Fruit fly (Drosophila melanogaster) whole organism, adult: Measurements from ENCODE around the gene Gale.
A peak's percentile ranks its signal among the peaks of the same experiment; 100 is the strongest.

ENCODE experiments used
- CG11617 ChIP-seq: fragments of 200-800 bp; sonication (Bioruptor generic); optimal IDR thresholded peaks from 2 replicates; lab custom pipeline; 2017; ENCODE audit warnings: mild to moderate bottlenecking, missing biosample characterization, missing genetic modification reagents, missing genetic modification characterization
- CG12768 ChIP-seq: fragments of 200-800 bp; sonication (Bioruptor generic); optimal IDR thresholded peaks from 2 replicates; lab custom pipeline; 2017; ENCODE audit warnings: missing biosample characterization, missing genetic modification characterization, mild to moderate bottlenecking, moderate library complexity, missing genetic modification reagents
- CG14711 ChIP-seq: fragments of 200-800 bp; sonication (Bioruptor generic); optimal IDR thresholded peaks from 2 replicates; lab custom pipeline; 2018; ENCODE audit warnings: missing biosample characterization, mild to moderate bottlenecking, missing genetic modification characterization, moderate library complexity
- CG1620 ChIP-seq: fragments of 200-800 bp; sonication (Bioruptor generic); optimal IDR thresholded peaks from 2 replicates; lab custom pipeline; 2016; ENCODE audit warnings: missing biosample characterization, missing genetic modification characterization
- CG33017 ChIP-seq: fragments of 200-800 bp; sonication (Bioruptor generic); optimal IDR thresholded peaks from 2 replicates; lab custom pipeline; 2018; ENCODE audit warnings: missing biosample characterization, mild to moderate bottlenecking, missing genetic modification characterization, moderate library complexity
- CG5204 ChIP-seq: fragments of 200-800 bp; sonication (Bioruptor generic); optimal IDR thresholded peaks from 2 replicates; lab custom pipeline; 2016; ENCODE audit warnings: missing biosample characterization, missing genetic modification characterization
- CG7045 ChIP-seq: fragments of 200-800 bp; sonication (Bioruptor generic); optimal IDR thresholded peaks from 2 replicates; lab custom pipeline; 2017; ENCODE audit warnings: missing biosample characterization, mild to moderate bottlenecking, missing genetic modification characterization
- CG7101 ChIP-seq: fragments of 200-800 bp; sonication (Bioruptor generic); optimal IDR thresholded peaks from 2 replicates; lab custom pipeline; 2018; ENCODE audit warnings: missing biosample characterization, mild to moderate bottlenecking, missing genetic modification characterization, moderate library complexity
- Clk ChIP-seq: fragments of 200-800 bp; sonication (Bioruptor generic); optimal IDR thresholded peaks from 2 replicates; lab custom pipeline; 2017; ENCODE audit warnings: missing biosample characterization, missing genetic modification characterization
- Crg-1 ChIP-seq: fragments of 200-800 bp; sonication (Bioruptor generic); optimal IDR thresholded peaks from 2 replicates; lab custom pipeline; 2016; ENCODE audit warnings: missing biosample characterization, missing genetic modification characterization
- Hr96 ChIP-seq: fragments of 200-800 bp; sonication (Bioruptor generic); optimal IDR thresholded peaks from 2 replicates; lab custom pipeline; 2016; ENCODE audit warnings: missing biosample characterization, missing genetic modification characterization
- Mnt ChIP-seq: fragments of 200-800 bp; sonication (Bioruptor generic); optimal IDR thresholded peaks from 2 replicates; lab custom pipeline; 2016; ENCODE audit warnings: missing biosample characterization, mild to moderate bottlenecking, missing genetic modification characterization
- bab1 ChIP-seq: fragments of 200-800 bp; sonication (Bioruptor generic); optimal IDR thresholded peaks from 3 replicates; lab custom pipeline; 2019; ENCODE audit warnings: missing biosample characterization, mild to moderate bottlenecking, missing genetic modification characterization, moderate library complexity
- cic ChIP-seq: fragments of 200-800 bp; sonication (Bioruptor generic); optimal IDR thresholded peaks from 2 replicates; lab custom pipeline; 2017; ENCODE audit warnings: missing biosample characterization, mild to moderate bottlenecking, missing genetic modification characterization, moderate library complexity
- cnc ChIP-seq, 2 experiments: fragments of >200 bp; optimal IDR thresholded peaks; 2 replicates each; lab custom pipeline; 2017
- kay ChIP-seq: fragments of 200-800 bp; sonication (Bioruptor generic); peaks from one replicate; lab custom pipeline; 2016; ENCODE audit warnings: missing biosample characterization, missing genetic modification characterization, borderline replicate concordance
- ovo ChIP-seq: fragments of 200-800 bp; sonication (Bioruptor generic); optimal IDR thresholded peaks from 2 replicates; lab custom pipeline; 2016; ENCODE audit warnings: missing biosample characterization, missing genetic modification characterization
- pad ChIP-seq: fragments of 200-800 bp; sonication (Bioruptor generic); optimal IDR thresholded peaks from 3 replicates; lab custom pipeline; 2017; ENCODE audit warnings: missing biosample characterization, missing genetic modification characterization, mild to moderate bottlenecking, moderate library complexity, missing genetic modification reagents
- tj ChIP-seq: fragments of 200-800 bp; sonication (Bioruptor generic); optimal IDR thresholded peaks from 3 replicates; lab custom pipeline; 2017; ENCODE audit warnings: missing biosample characterization, mild to moderate bottlenecking, missing genetic modification characterization, moderate library complexity
- toe ChIP-seq: fragments of 200-800 bp; sonication (Bioruptor generic); optimal IDR thresholded peaks from 2 replicates; lab custom pipeline; 2016; ENCODE audit warnings: missing biosample characterization, missing genetic modification characterization

Gene Gale

DNA sequence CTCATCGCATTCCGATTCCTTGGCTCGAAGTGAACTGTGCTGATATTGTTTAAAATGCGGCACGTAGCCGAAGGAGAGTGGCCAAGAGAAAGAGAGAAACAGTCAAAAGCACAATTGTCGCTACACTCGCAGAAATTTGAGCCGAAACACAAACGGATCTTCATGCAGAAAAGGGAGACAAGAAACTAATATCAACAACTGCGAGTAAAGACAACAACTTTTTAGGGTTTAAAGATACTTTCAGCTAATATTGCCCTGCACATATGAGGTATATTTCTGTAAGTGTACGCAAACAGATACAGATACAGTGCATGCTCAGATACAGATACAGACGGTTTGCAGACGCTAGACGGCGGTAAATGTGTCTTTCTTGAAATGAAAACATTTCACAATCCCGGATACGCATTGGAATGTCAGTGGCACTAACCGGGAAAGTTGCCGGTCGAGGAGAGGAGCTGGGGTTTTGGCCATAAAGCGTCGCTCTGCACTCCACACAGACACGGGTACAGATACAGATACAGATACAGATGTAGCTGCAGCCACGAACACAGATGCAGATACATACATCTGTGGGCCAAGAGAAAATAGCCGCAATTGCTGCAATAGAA is 4.1 kb upstream of the Gale start:
- TF ChIP-seq bab1 (GFP tag; lab: Kevin White, UChicago) (peak; percentile 26), CG33017 (tag; lab: Kevin White, UChicago) (no peak), tj (GFP tag; lab: Kevin White, UChicago) (peak; percentile 44), CG12768 (no peak)

DNA sequence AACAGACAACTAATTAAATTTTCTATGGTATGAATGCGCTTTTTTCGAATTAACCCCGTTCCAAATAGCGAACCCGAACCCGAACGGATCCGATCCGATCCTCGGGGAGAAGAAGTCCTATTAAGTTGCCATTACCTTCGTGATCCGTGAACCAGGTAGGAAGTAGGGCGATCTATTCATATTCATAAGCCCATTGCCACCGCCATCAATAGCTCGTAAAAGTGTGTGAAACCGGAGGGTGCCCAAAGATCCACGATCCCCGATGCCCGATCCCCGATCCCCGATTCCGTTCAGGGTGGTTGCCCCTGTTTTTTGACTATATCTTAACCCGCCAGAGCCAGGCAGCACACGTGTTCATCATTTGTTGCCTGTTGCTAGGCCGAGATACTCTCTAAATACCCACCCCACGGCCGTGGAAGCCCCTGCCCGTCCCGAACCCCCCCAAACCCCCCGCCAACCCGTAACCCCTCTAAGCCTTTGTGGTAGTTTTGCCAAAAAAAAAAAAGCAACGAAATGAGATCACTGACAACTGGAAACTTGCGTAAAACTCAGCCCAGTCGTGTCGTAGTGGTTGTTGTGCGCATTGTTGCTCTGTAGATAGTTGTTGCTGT is 2.8 kb upstream of the Gale start:
- TF ChIP-seq CG1620 (GFP tag; lab: Kevin White, UChicago) (no peak), toe (GFP tag; lab: Kevin White, UChicago) (no peak), CG12768 (no peak), CG11617 (no peak), Clk (no peak), Hr96 (no peak), Mnt (GFP tag; lab: Kevin White, UChicago) (no peak), cic (GFP tag; lab: Kevin White, UChicago) (no peak), CG7045 (GFP tag; lab: Kevin White, UChicago) (no peak), Crg-1 (no peak), CG7101 (tag; lab: Kevin White, UChicago) (no peak), kay (GFP tag; lab: Kevin White, UChicago) (no peak), bab1 (GFP tag; lab: Kevin White, UChicago) (no peak), CG5204 (no peak), CG33017 (tag; lab: Kevin White, UChicago) (no peak), ovo (GFP tag; lab: Kevin White, UChicago) (no peak), CG14711 (no peak)

DNA sequence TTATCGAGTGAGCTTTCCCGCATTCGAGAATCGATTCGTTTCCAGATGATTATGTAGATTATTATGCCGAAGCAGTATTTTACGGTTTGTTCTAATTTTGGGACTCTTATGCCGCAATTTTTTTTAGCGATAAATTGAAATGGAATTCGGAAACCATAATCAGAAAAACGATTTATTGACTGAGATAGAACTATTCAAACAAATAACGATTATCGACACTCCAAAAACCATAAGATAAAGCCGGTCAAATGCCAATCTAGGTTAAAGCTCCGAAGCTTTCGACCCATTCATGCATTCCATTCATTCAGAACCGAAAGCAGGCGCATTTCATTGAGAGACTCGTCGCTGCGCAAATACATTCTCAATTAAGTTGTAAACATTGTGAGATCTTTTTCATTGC is 826 bp upstream of the Gale start:
- TF ChIP-seq Hr96 (no peak), CG11617 (no peak), CG33017 (tag; lab: Kevin White, UChicago) (no peak), cic (GFP tag; lab: Kevin White, UChicago) (peak; percentile 54), CG1620 (GFP tag; lab: Kevin White, UChicago) (no peak), Clk (no peak), CG12768 (no peak), CG14711 (no peak), Crg-1 (no peak)

DNA sequence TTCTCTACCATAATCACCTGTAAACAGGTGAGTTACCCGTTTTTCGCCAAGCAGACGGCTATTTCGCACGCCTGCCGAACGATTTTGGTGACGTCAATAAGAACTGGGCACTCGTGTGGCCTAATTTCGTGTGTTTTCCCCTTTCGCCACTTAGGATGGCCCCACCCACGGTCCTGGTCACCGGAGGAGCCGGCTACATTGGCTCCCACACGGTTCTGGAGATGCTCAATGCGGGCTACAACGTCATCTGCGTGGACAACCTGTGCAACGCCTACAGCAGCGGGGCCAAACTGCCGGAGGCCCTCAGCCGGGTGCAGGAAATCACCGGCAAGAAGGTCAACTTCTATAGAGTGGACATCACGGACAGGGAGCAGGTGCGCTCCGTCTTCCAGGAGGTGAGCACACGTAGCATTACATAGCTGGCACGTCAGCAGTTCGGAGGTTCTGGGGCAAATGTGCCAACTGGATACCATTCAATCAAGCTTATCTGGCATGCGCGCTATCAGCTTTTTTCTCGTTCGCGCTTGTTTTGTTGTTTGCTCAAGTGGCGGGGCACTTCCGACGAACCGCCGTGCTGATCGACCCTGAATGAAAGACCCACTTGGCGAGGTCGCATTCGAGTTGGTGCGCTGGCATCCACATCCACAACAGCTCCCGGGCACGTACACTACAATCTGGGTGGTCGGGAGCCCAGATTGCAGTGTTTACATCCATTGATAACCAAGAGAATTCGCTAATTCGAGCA is 842 bp downstream of the Gale start:
- TF ChIP-seq toe (GFP tag; lab: Kevin White, UChicago): no peak
- no peak for TF ChIP-seq cnc (optimal IDR thresholded peaks at IDR 0.05; lab: Kevin White, UChicago)
- no peak for TF ChIP-seq Clk
- no peak for TF ChIP-seq bab1 (GFP tag; lab: Kevin White, UChicago)
- no peak for TF ChIP-seq ovo (GFP tag; lab: Kevin White, UChicago)
- TF ChIP-seq CG7101 (tag; lab: Kevin White, UChicago): no peak

DNA sequence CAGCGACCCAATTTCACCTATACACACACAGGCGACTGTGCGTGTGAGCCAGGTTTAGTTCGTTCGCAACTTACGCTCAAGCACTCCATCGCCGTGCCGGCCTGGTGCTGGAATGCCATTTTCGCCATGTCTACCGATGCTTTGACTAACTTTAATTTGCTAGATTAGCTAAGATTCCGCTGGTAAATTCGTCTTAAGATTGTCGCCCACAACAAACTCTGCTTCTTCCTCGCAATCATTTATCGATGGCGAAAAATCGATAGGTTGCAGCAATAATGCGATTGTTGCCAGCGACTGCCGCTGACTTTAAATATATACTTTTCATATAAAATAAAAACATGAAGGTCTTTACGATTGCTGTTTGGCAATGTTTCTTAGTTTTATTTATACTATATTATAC is 4.3 kb downstream of the Gale start, which contains the start of gene CG3402:
Gene CG3402, minus strand, starts transcription at position 245 of the 400 bp plus-strand sequence.
- TF ChIP-seq Crg-1: no peak
- TF ChIP-seq CG5204: no peak
- TF ChIP-seq bab1 (GFP tag; lab: Kevin White, UChicago): peak; percentile 60
- peak; percentile 3 for TF ChIP-seq Mnt (GFP tag; lab: Kevin White, UChicago)

DNA sequence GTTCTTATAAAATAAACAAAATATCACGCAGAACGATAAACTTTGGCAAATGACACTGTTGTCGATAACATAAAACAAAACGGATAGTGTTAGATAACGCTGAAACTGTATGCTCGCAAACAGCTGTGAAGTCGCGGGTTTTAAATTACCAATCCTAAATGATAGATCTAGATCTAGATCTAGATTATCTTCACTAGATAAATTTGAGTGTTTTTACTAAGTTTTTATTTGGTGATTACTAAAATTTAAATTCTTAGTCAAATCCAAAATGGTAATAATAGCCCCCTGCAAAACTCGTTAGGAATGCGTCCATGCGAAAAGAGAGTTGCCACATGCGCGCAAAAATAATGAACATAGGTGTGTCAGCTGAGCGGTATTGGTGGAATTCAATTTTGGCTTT is 5.7 kb downstream of the Gale start, which contains the start of the genes MED30 and Rev1:
Gene MED30, minus strand, starts transcription at position 71 of the 400 bp plus-strand sequence.
Gene Rev1, plus strand, starts transcription at position 345 of the 400 bp plus-strand sequence.
- TF ChIP-seq ovo (GFP tag; lab: Kevin White, UChicago) (peak; percentile 77), tj (GFP tag; lab: Kevin White, UChicago) (peak; percentile 78), CG33017 (tag; lab: Kevin White, UChicago) (peak; percentile 91), CG11617 (peak; percentile 91), cic (GFP tag; lab: Kevin White, UChicago) (peak; percentile 74), Clk (peak; percentile 89), bab1 (GFP tag; lab: Kevin White, UChicago) (peak; percentile 96), Mnt (GFP tag; lab: Kevin White, UChicago) (peak; percentile 92), CG7101 (tag; lab: Kevin White, UChicago) (peak; percentile 94), pad (GFP tag; lab: Kevin White, UChicago) (peak; percentile 82), toe (GFP tag; lab: Kevin White, UChicago) (peak; percentile 97), Hr96 (peak; percentile 94), CG7045 (GFP tag; lab: Kevin White, UChicago) (peak; percentile 92), cnc (optimal IDR thresholded peaks at IDR 0.05; lab: Kevin White, UChicago) (no peak), CG5204 (peak; percentile 96), kay (GFP tag; lab: Kevin White, UChicago) (no peak), CG1620 (GFP tag; lab: Kevin White, UChicago) (peak; percentile 96), CG12768 (peak; percentile 93), Crg-1 (peak; percentile 94), CG14711 (peak; percentile 94)
